Fruit fly (Drosophila melanogaster): Measurements from ENCODE around the gene SerRS-m.

DNA sequence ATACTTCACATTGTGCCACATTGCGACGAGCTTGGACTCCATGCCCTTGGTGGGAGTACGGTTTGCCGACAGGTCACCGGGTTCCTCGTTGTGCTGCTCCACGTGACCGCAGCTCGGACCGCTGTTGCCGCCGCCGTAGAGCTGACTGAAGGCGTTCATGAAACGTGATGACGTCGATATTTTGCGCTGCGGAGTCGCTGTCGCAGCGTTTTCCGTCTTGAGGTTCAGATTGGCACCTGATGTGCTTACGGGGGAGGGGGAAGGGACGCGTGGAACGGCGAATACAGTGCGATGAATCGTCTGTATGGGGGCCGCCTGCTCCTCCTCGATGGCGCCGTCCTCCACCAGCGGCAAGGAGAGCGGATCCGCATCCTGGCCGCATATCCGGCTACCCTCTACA is 15.7 kb downstream of the SerRS-m start:
- TF ChIP-seq sv (GFP tag; optimal IDR thresholded peaks at IDR 0.05) (no peak), h (GFP tag; optimal IDR thresholded peaks at IDR 0.05) (no peak), Abd-B (GFP tag; optimal IDR thresholded peaks at IDR 0.05) (no peak), lola (GFP tag; optimal IDR thresholded peaks at IDR 0.05) (no peak)

Data from whole organism, wandering third instar larva.